Fruit fly (Drosophila melanogaster) whole organism, embryonic: Measurements from ENCODE around the gene RpL14.

Experiments
- ATbp ChIP-seq: fragments of 200-800 bp; sonication (Bioruptor generic); optimal IDR thresholded peaks from 2 replicates; lab custom pipeline; 2017; ENCODE audit warnings: missing biosample characterization, mild to moderate bottlenecking, missing genetic modification characterization, missing genetic modification reagents
- Ada2b ChIP-seq: fragments of 200-800 bp; sonication (Bioruptor generic); IDR thresholded peaks from 2 replicates; pipeline ENCODE4 v1.3.6; 2022; ENCODE audit warnings: missing biosample characterization, missing genetic modification characterization
- Adf1 ChIP-seq: fragments of 200-800 bp; sonication (Bioruptor generic); IDR thresholded peaks from 2 replicates; pipeline ENCODE4 v1.3.6; 2022; ENCODE audit warnings: missing biosample characterization, missing genetic modification characterization
- CG1024 ChIP-seq: fragments of 200-800 bp; sonication (Bioruptor generic); IDR thresholded peaks from 2 replicates; pipeline ENCODE4 v1.3.6; 2022; ENCODE audit warnings: missing biosample characterization, missing genetic modification characterization
- CG12219 ChIP-seq: fragments of 200-800 bp; sonication (Bioruptor generic); optimal IDR thresholded peaks from 3 replicates; lab custom pipeline; 2018; ENCODE audit warnings: missing biosample characterization, mild to moderate bottlenecking, missing genetic modification characterization
- CG12236 ChIP-seq: fragments of 200-800 bp; sonication (Bioruptor generic); optimal IDR thresholded peaks from 2 replicates; lab custom pipeline; 2016; ENCODE audit warnings: missing biosample characterization, missing genetic modification characterization
- CG13424 ChIP-seq: fragments of 200-800 bp; sonication (Bioruptor generic); optimal IDR thresholded peaks from 2 replicates; lab custom pipeline; 2019; ENCODE audit warnings: missing biosample characterization, mild to moderate bottlenecking, missing genetic modification characterization, moderate library complexity
- CG13624 ChIP-seq: fragments of 200-800 bp; sonication (Bioruptor generic); optimal IDR thresholded peaks from 2 replicates; lab custom pipeline; 2016; ENCODE audit warnings: missing biosample characterization, missing genetic modification characterization
- CG15514 ChIP-seq: fragments of 200-800 bp; sonication (Bioruptor generic); optimal IDR thresholded peaks from 3 replicates; lab custom pipeline; 2017; ENCODE audit warnings: missing biosample characterization, missing genetic modification characterization, mild to moderate bottlenecking, moderate library complexity, missing genetic modification reagents
- CG17385 ChIP-seq: fragments of 200-800 bp; sonication (Bioruptor generic); optimal IDR thresholded peaks from 3 replicates; lab custom pipeline; 2018; ENCODE audit warnings: missing biosample characterization, mild to moderate bottlenecking, missing genetic modification characterization
- CG18764 ChIP-seq: fragments of 200-800 bp; sonication (Bioruptor generic); optimal IDR thresholded peaks from 3 replicates; lab custom pipeline; 2016; ENCODE audit warnings: missing biosample characterization, missing genetic modification characterization
- CG2129 ChIP-seq: fragments of 200-800 bp; sonication (Bioruptor generic); IDR thresholded peaks from 2 replicates; pipeline ENCODE4 v1.3.6; 2022; ENCODE audit warnings: missing biosample characterization, missing genetic modification characterization; ENCODE audit not compliant: partially characterized antibody
- CG3407 ChIP-seq: fragments of 200-800 bp; sonication (Bioruptor generic); optimal IDR thresholded peaks from 2 replicates; lab custom pipeline; 2018; ENCODE audit warnings: missing biosample characterization, mild to moderate bottlenecking, missing genetic modification characterization
- CG34376 ChIP-seq: fragments of 200-800 bp; sonication (Bioruptor generic); optimal IDR thresholded peaks from 2 replicates; lab custom pipeline; 2018; ENCODE audit warnings: missing biosample characterization, mild to moderate bottlenecking, missing genetic modification characterization
- CG6175 ChIP-seq: fragments of 200-800 bp; sonication (Bioruptor generic); IDR thresholded peaks from 3 replicates; pipeline ENCODE4 v1.3.6; 2022; ENCODE audit warnings: missing biosample characterization, missing genetic modification characterization
- CG6654 ChIP-seq: fragments of 200-800 bp; sonication (Bioruptor generic); optimal IDR thresholded peaks from 2 replicates; lab custom pipeline; 2017; ENCODE audit warnings: missing biosample characterization, mild to moderate bottlenecking, missing genetic modification characterization
- CG8765 ChIP-seq: fragments of 200-800 bp; sonication (Bioruptor generic); IDR thresholded peaks from 2 replicates; pipeline ENCODE4 v1.3.6; 2022; ENCODE audit warnings: missing biosample characterization, missing genetic modification characterization
- D19B ChIP-seq: fragments of 200-800 bp; sonication (Bioruptor generic); optimal IDR thresholded peaks from 2 replicates; lab custom pipeline; 2017; ENCODE audit warnings: missing biosample characterization, mild to moderate bottlenecking, missing genetic modification characterization
- Lhr ChIP-seq: fragments of 200-800 bp; sonication (Bioruptor generic); optimal IDR thresholded peaks from 3 replicates; lab custom pipeline; 2017; ENCODE audit warnings: mild to moderate bottlenecking, missing biosample characterization, missing genetic modification reagents, missing genetic modification characterization
- MBD-R2 ChIP-seq: fragments of 200-800 bp; sonication (Bioruptor generic); IDR thresholded peaks from 2 replicates; pipeline ENCODE4 v1.3.6; 2022; ENCODE audit warnings: missing biosample characterization, missing genetic modification characterization
- Mad ChIP-seq: fragments of 200-800 bp; sonication (Bioruptor generic); optimal IDR thresholded peaks from 2 replicates; lab custom pipeline; 2016; ENCODE audit warnings: missing biosample characterization, missing genetic modification characterization
- Med ChIP-seq: fragments of 200-800 bp; sonication (Bioruptor generic); peaks from one replicate; lab custom pipeline; 2016; ENCODE audit warnings: missing biosample characterization, missing genetic modification characterization, mild to moderate bottlenecking, inconsistent platforms, moderate library complexity
- NK7.1 ChIP-seq: fragments of 200-800 bp; sonication (Bioruptor generic); optimal IDR thresholded peaks from 3 replicates; lab custom pipeline; 2016; ENCODE audit warnings: missing biosample characterization, missing genetic modification characterization
- Nf-YC ChIP-seq: fragments of 200-800 bp; optimal IDR thresholded peaks from 3 replicates; lab custom pipeline; 2019; ENCODE audit warnings: missing biosample characterization, mild to moderate bottlenecking, missing genetic modification characterization, moderate library complexity
- Pdp1 ChIP-seq, 2 experiments: fragments of 200-800 bp; sonication (Bioruptor generic); optimal IDR thresholded peaks; 3 replicates each; lab custom pipeline; 2016; ENCODE audit warnings: missing biosample characterization in 2 of 2, missing genetic modification characterization in 2 of 2, mild to moderate bottlenecking in 1 of 2, moderate library complexity in 1 of 2
- Ptx1 ChIP-seq: fragments of 200-800 bp; sonication (Bioruptor generic); IDR thresholded peaks from 2 replicates; pipeline ENCODE4 v1.3.6; 2022; ENCODE audit warnings: missing biosample characterization, missing genetic modification characterization
- Rfx ChIP-seq: fragments of 200-800 bp; sonication (Bioruptor generic); IDR thresholded peaks from 2 replicates; pipeline ENCODE4 v1.3.6; 2022; ENCODE audit warnings: missing biosample characterization, missing genetic modification characterization
- Stat92E ChIP-seq, 3 experiments: fragments of >200 bp in 2 of 3; fragments of 200-800 bp in 1 of 3; sonication (Bioruptor generic) in 1 of 3; optimal IDR thresholded peaks; 2 replicates each; lab custom pipeline; 2017 to 2019; ENCODE audit warnings: missing biosample characterization in 3 of 3, missing genetic modification characterization in 3 of 3, mild to moderate bottlenecking in 1 of 3, moderate library complexity in 1 of 3
- TFAM ChIP-seq: fragments of 200-800 bp; sonication (Bioruptor generic); optimal IDR thresholded peaks from 2 replicates; lab custom pipeline; 2017; ENCODE audit warnings: missing biosample characterization, missing genetic modification characterization, inconsistent platforms
- ap ChIP-seq: fragments of 200-800 bp; sonication (Bioruptor generic); IDR thresholded peaks from 2 replicates; pipeline ENCODE4 v1.3.6; 2022; ENCODE audit warnings: missing biosample characterization, missing genetic modification characterization
- az2 ChIP-seq: fragments of 200-800 bp; sonication (Bioruptor generic); optimal IDR thresholded peaks from 3 replicates; lab custom pipeline; 2016; ENCODE audit warnings: missing biosample characterization, missing genetic modification characterization
- bigmax ChIP-seq: fragments of 200-800 bp; sonication (Bioruptor generic); optimal IDR thresholded peaks from 2 replicates; lab custom pipeline; 2018; ENCODE audit warnings: missing biosample characterization, mild to moderate bottlenecking, missing genetic modification characterization
- chm ChIP-seq: fragments of 200-800 bp; sonication (Bioruptor generic); IDR thresholded peaks from 2 replicates; pipeline ENCODE4 v1.3.6; 2022; ENCODE audit warnings: missing biosample characterization, missing genetic modification characterization
- croc ChIP-seq: fragments of 200-800 bp; sonication (Bioruptor generic); conservative IDR thresholded peaks from 3 replicates; pipeline ENCODE4 v1.3.6; 2022; ENCODE audit warnings: missing biosample characterization, missing genetic modification characterization
- dati ChIP-seq: fragments of 200-800 bp; sonication (Bioruptor generic); IDR thresholded peaks from 2 replicates; pipeline ENCODE4 v1.3.6; 2022; ENCODE audit warnings: missing biosample characterization, missing genetic modification characterization
- dmrt99B ChIP-seq: fragments of 200-800 bp; sonication (Bioruptor generic); optimal IDR thresholded peaks from 2 replicates; lab custom pipeline; 2018; ENCODE audit warnings: missing biosample characterization, mild to moderate bottlenecking, missing genetic modification characterization, moderate library complexity
- ftz-f1 ChIP-seq: fragments of 200-800 bp; sonication (Bioruptor generic); optimal IDR thresholded peaks from 2 replicates; lab custom pipeline; 2016; ENCODE audit warnings: missing biosample characterization, missing genetic modification characterization
- fu2 ChIP-seq: fragments of 200-800 bp; sonication (Bioruptor generic); optimal IDR thresholded peaks from 2 replicates; lab custom pipeline; 2016; ENCODE audit warnings: missing biosample characterization, missing genetic modification characterization
- lab ChIP-seq: fragments of 200-800 bp; sonication (Bioruptor generic); optimal IDR thresholded peaks from 3 replicates; lab custom pipeline; 2017; ENCODE audit warnings: missing biosample characterization, missing genetic modification characterization, mild to moderate bottlenecking, moderate library complexity, missing genetic modification reagents
- mam ChIP-seq: fragments of 200-800 bp; sonication (Bioruptor generic); optimal IDR thresholded peaks from 3 replicates; lab custom pipeline; 2016; ENCODE audit warnings: missing biosample characterization, missing genetic modification characterization
- oc ChIP-seq: fragments of 200-800 bp; sonication (Bioruptor generic); optimal IDR thresholded peaks from 2 replicates; lab custom pipeline; 2018; ENCODE audit warnings: missing biosample characterization, mild to moderate bottlenecking, missing genetic modification characterization, moderate library complexity
- org-1 ChIP-seq: fragments of 200-800 bp; sonication (Bioruptor generic); optimal IDR thresholded peaks from 2 replicates; lab custom pipeline; 2017; ENCODE audit warnings: missing biosample characterization, missing genetic modification characterization
- peb ChIP-seq: fragments of 200-800 bp; sonication (Bioruptor generic); IDR thresholded peaks from 2 replicates; pipeline ENCODE4 v1.3.6; 2022; ENCODE audit warnings: missing biosample characterization, missing genetic modification characterization
- pita ChIP-seq: fragments of 200-800 bp; sonication (Bioruptor generic); optimal IDR thresholded peaks from 2 replicates; lab custom pipeline; 2017; ENCODE audit warnings: missing biosample characterization, mild to moderate bottlenecking, missing genetic modification characterization
- sug ChIP-seq: fragments of 200-800 bp; optimal IDR thresholded peaks from 2 replicates; lab custom pipeline; 2019; ENCODE audit warnings: missing biosample characterization, mild to moderate bottlenecking, missing genetic modification characterization, moderate library complexity
- tio ChIP-seq: fragments of 200-800 bp; sonication (Bioruptor generic); optimal IDR thresholded peaks from 2 replicates; lab custom pipeline; 2017; ENCODE audit warnings: missing biosample characterization, missing genetic modification characterization, inconsistent platforms
- trem ChIP-seq: fragments of 200-800 bp; optimal IDR thresholded peaks from 3 replicates; lab custom pipeline; 2019; ENCODE audit warnings: missing biosample characterization, mild to moderate bottlenecking, missing genetic modification characterization, moderate library complexity
- trh ChIP-seq: fragments of 200-800 bp; sonication (Bioruptor generic); optimal IDR thresholded peaks from 2 replicates; lab custom pipeline; 2016; ENCODE audit warnings: missing biosample characterization, missing genetic modification characterization
- ttk ChIP-seq: fragments of 200-800 bp; sonication (Bioruptor generic); IDR thresholded peaks from 2 replicates; pipeline ENCODE4 v2.1.2; 2022; ENCODE audit warnings: missing biosample characterization, missing genetic modification characterization
- tx ChIP-seq: fragments of 200-800 bp; sonication (Bioruptor generic); optimal IDR thresholded peaks from 2 replicates; lab custom pipeline; 2016; ENCODE audit warnings: missing biosample characterization, missing genetic modification characterization
- unc-4 ChIP-seq: fragments of 200-800 bp; sonication (Bioruptor generic); IDR thresholded peaks from 2 replicates; pipeline ENCODE4 v1.3.6; 2022; ENCODE audit warnings: missing biosample characterization, missing genetic modification characterization; ENCODE audit not compliant: partially characterized antibody
- vfl ChIP-seq: fragments of 200-800 bp; sonication (Bioruptor generic); optimal IDR thresholded peaks from 2 replicates; lab custom pipeline; 2016; ENCODE audit warnings: missing biosample characterization, missing genetic modification characterization

Gene RpL14

dm6 chr3L:8553125-8553524 lies 47.7 kb upstream of the RpL14 start (continued):
- no peak for TF ChIP-seq tx (GFP tag; lab: Kevin White, UChicago)
- no peak for TF ChIP-seq trem (tag; lab: Kevin White, UChicago)
- TF ChIP-seq CG1024 = no peak
- no peak for TF ChIP-seq D19B (GFP tag; lab: Kevin White, UChicago)
- TF ChIP-seq CG18764 (GFP tag; lab: Kevin White, UChicago) = no peak
- no peak for TF ChIP-seq mam (GFP tag; lab: Kevin White, UChicago)
- no peak for TF ChIP-seq NK7.1
- no peak for TF ChIP-seq dati (GFP tag; lab: Robert Waterston, UW)
- TF ChIP-seq Nf-YC = peak; percentile 0
- no peak for TF ChIP-seq Ptx1 (GFP tag; lab: Robert Waterston, UW)
- no peak for TF ChIP-seq CG34376 (GFP tag; lab: Kevin White, UChicago)
- TF ChIP-seq peb = 0 out of 2 replicates have a peak, but pooled peaks have one; percentile 6
- no peak for TF ChIP-seq Adf1 (GFP tag; lab: Robert Waterston, UW)
- TF ChIP-seq sug (tag; lab: Kevin White, UChicago) = peak; percentile 6
- peak; percentile 16 for TF ChIP-seq org-1 (GFP tag; lab: Kevin White, UChicago)
- TF ChIP-seq CG13624 (GFP tag; lab: Kevin White, UChicago) = no peak
- no peak for TF ChIP-seq CG12236 (GFP tag; lab: Kevin White, UChicago)
- TF ChIP-seq CG3407 = no peak
- TF ChIP-seq CG13424 (tag; lab: Kevin White, UChicago) = no peak
- TF ChIP-seq CG2129 (GFP tag; lab: Robert Waterston, UW) = no peak
- no peak for TF ChIP-seq TFAM
- no peak for TF ChIP-seq chm (GFP tag; lab: Robert Waterston, UW)
- no peak for TF ChIP-seq lab (GFP tag; lab: Kevin White, UChicago)
- TF ChIP-seq Stat92E (GFP tag; optimal IDR thresholded peaks at IDR 0.05; lab: Kevin White, UChicago) = no peak
- TF ChIP-seq dmrt99B = no peak
- no peak for TF ChIP-seq MBD-R2 (GFP tag; lab: Robert Waterston, UW)
- TF ChIP-seq CG6175 (GFP tag; lab: Robert Waterston, UW) = peak; percentile 92
- no peak for TF ChIP-seq trh
- TF ChIP-seq CG15514 (GFP tag; lab: Kevin White, UChicago) = no peak
- TF ChIP-seq Ada2b (GFP tag; lab: Robert Waterston, UW) = no peak
- TF ChIP-seq fu2 (GFP tag; lab: Kevin White, UChicago) = no peak
- TF ChIP-seq ftz-f1 (GFP tag; lab: Kevin White, UChicago) = no peak
- TF ChIP-seq vfl (GFP tag; lab: Kevin White, UChicago) = no peak
- TF ChIP-seq pita (GFP tag; lab: Kevin White, UChicago) = no peak
- no peak for TF ChIP-seq ATbp (GFP tag; lab: Kevin White, UChicago)
- TF ChIP-seq croc (GFP tag; lab: Robert Waterston, UW) = no peak
- no peak for TF ChIP-seq CG6654 (GFP tag; lab: Kevin White, UChicago)
- peak; percentile 56 for TF ChIP-seq Med
- no peak for TF ChIP-seq bigmax (GFP tag; lab: Kevin White, UChicago)
- no peak for TF ChIP-seq Lhr
- TF ChIP-seq Mad (GFP tag; lab: Kevin White, UChicago) = no peak
- no peak for TF ChIP-seq unc-4 (GFP tag; lab: Robert Waterston, UW)
- peak; percentile 60 for TF ChIP-seq Rfx (GFP tag; lab: Robert Waterston, UW)
- TF ChIP-seq ttk (GFP tag; lab: Robert Waterston, UW) = no peak
- TF ChIP-seq ap (GFP tag; lab: Robert Waterston, UW) = no peak
- no peak for TF ChIP-seq CG8765 (GFP tag; lab: Robert Waterston, UW)
- TF ChIP-seq Pdp1 (GFP tag; optimal IDR thresholded peaks at IDR 0.05; lab: Kevin White, UChicago) = no peak
- no peak for TF ChIP-seq CG12219 (GFP tag; lab: Kevin White, UChicago)
- TF ChIP-seq CG17385 (GFP tag; lab: Kevin White, UChicago) = peak; percentile 3
- TF ChIP-seq az2 (GFP tag; lab: Kevin White, UChicago) = no peak
- TF ChIP-seq tio = no peak
- TF ChIP-seq oc (tag; lab: Kevin White, UChicago) = no peak
